Worm (Caenorhabditis elegans) whole organism, mixed stage, embryonic: ENCODE data around the gene ZK616.8.

Experiments used
- ceh-43 ChIP-seq: fragments of 200-800 bp; sonication (Bioruptor generic); optimal IDR thresholded peaks from 2 replicates; lab custom pipeline; 2018; ENCODE audit warnings: mild to moderate bottlenecking, missing genetic modification characterization, moderate library complexity, missing compliant biosample characterization
- ceh-83 ChIP-seq: fragments of 200-800 bp; sonication (Bioruptor generic); optimal IDR thresholded peaks from 2 replicates; lab custom pipeline; 2018; ENCODE audit warnings: mild to moderate bottlenecking, missing genetic modification characterization, missing compliant biosample characterization
- ces-1 ChIP-seq: fragments of 150-350 bp; optimal IDR thresholded peaks from 2 replicates; lab custom pipeline; 2014; ENCODE audit warnings: missing biosample characterization, missing genetic modification reagents, missing genetic modification characterization
- lin-13 ChIP-seq: fragments of 150-350 bp; optimal IDR thresholded peaks from 2 replicates; lab custom pipeline; 2014; ENCODE audit warnings: missing biosample characterization, missing genetic modification characterization
- mab-5 ChIP-seq: fragments of 150-350 bp; optimal IDR thresholded peaks from 2 replicates; lab custom pipeline; 2014; ENCODE audit warnings: missing biosample characterization, missing genetic modification characterization
- nhr-237 ChIP-seq: fragments of 150-350 bp; optimal IDR thresholded peaks from 2 replicates; lab custom pipeline; 2014; ENCODE audit warnings: missing biosample characterization, missing genetic modification characterization
- nhr-28 ChIP-seq: fragments of 150-350 bp; optimal IDR thresholded peaks from 2 replicates; lab custom pipeline; 2014; ENCODE audit warnings: missing biosample characterization, missing genetic modification characterization
- pha-4 ChIP-seq: fragments of 150-350 bp; optimal IDR thresholded peaks from 2 replicates; lab custom pipeline; 2018; ENCODE audit warnings: missing biosample characterization, missing genetic modification reagents, missing genetic modification characterization
- sem-2 ChIP-seq: fragments of 200-800 bp; sonication (Bioruptor generic); optimal IDR thresholded peaks from 2 replicates; lab custom pipeline; 2018; ENCODE audit warnings: mild to moderate bottlenecking, missing genetic modification characterization, missing compliant biosample characterization
- snpc-4 ChIP-seq: fragments of 150-350 bp; optimal IDR thresholded peaks from 2 replicates; lab custom pipeline; 2014; ENCODE audit warnings: missing biosample characterization, missing genetic modification characterization
- unc-39 ChIP-seq: fragments of 150-350 bp; optimal IDR thresholded peaks from 2 replicates; lab custom pipeline; 2014; ENCODE audit warnings: missing biosample characterization, missing genetic modification characterization
- unc-62 ChIP-seq: fragments of 150-350 bp; optimal IDR thresholded peaks from 2 replicates; lab custom pipeline; 2014; ENCODE audit warnings: missing biosample characterization, missing genetic modification reagents, missing genetic modification characterization
- ztf-11 ChIP-seq: fragments of 150-350 bp; optimal IDR thresholded peaks from 2 replicates; lab custom pipeline; 2014; ENCODE audit warnings: missing biosample characterization, missing genetic modification characterization

- TF ChIP-seq snpc-4 = no peak
- TF ChIP-seq unc-62 (GFP tag; lab: Kevin White, UChicago) = no peak
- TF ChIP-seq pha-4 (tag; lab: Kevin White, UChicago) = no peak
- TF ChIP-seq nhr-28 (tag; lab: Kevin White, UChicago) = no peak
- TF ChIP-seq mab-5 (tag; lab: Kevin White, UChicago) = no peak
- no peak for TF ChIP-seq nhr-237
- no peak for TF ChIP-seq unc-39
- no peak for TF ChIP-seq ceh-43 (GFP tag; lab: Kevin White, UChicago)
- no peak for TF ChIP-seq lin-13 (tag; lab: Kevin White, UChicago)
- TF ChIP-seq ces-1 = no peak
- TF ChIP-seq sem-2 (GFP tag; lab: Kevin White, UChicago) = no peak
- no peak for TF ChIP-seq ztf-11
- no peak for TF ChIP-seq ceh-83
Observed at ce11 chrIV:5380140-5380539, 31.9 kb downstream of the ZK616.8 start.
